Worm (Caenorhabditis elegans): ENCODE results near the gene F10E7.5.
A peak's percentile ranks its signal among the peaks of the same experiment; 100 is the strongest.

The F10E7.5 gene

DNA sequence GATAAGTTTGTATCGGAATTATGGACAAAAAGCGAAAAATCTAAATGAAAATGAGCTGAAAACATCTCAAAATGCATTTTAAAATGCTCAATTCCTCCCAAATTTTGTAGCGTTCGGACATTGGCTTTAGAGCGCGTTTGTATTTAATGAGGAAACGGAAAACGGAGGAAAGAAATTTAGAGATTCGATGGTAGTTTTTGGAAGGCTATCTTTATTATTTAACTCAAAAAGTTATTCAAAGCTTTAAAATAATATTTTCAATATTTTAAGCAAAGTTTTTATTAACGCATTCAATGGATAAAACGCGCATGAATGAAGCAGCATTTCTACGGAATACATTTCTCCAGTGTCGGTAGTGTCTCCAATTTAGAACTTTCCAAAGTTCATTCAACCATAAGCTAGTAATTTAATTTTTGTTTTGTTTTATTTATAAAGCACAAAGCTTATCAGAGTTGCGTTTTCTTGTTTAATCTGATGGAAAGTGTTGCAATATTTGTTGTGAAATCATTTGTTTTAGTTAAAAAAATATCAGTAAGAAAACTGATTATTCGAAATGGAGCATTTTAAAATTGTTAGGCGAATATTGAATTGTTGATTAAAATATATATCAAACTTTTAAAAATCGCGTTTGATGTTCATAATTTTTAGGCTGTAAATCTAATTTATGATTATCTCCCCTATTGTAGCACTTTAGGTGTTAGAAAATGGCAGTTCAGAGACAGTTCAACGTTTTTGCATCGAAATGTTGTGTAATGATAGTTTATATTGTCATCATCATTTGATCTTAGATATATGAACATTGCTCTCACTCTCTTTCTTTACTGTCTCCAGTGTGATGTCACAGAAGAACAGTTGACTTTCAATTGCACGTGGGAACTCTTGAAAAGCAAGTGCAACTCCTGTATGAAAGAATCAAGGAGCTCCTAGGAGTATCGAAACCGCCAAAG lies 38.9 kb upstream of the F10E7.5 start:
- TF ChIP-seq ceh-40 (GFP tag; IDR thresholded peaks at IDR 0.05) (no peak), lsl-1 (GFP tag; optimal IDR thresholded peaks at IDR 0.05) (peak; percentile 26), F57C9.4 (tag; optimal IDR thresholded peaks at IDR 0.05) (no peak), ceh-79 (tag; optimal IDR thresholded peaks at IDR 0.05) (no peak), aptf-2 (GFP tag; conservative IDR thresholded peaks at IDR 0.05) (no peak), ztf-6 (GFP tag; IDR thresholded peaks at IDR 0.05) (no peak), egl-44 (GFP tag; IDR thresholded peaks at IDR 0.05) (no peak), athp-1 (tag; optimal IDR thresholded peaks at IDR 0.05) (no peak), zfh-2 (GFP tag; conservative IDR thresholded peaks at IDR 0.05) (no peak), cebp-2 (GFP tag; IDR thresholded peaks at IDR 0.05) (no peak), attf-5 (GFP tag; optimal IDR thresholded peaks at IDR 0.05) (peak; percentile 21), bed-2 (GFP tag; IDR thresholded peaks at IDR 0.05) (no peak), sdz-38 (tag; optimal IDR thresholded peaks at IDR 0.05) (no peak), ceh-27 (GFP tag; optimal IDR thresholded peaks at IDR 0.05) (peak; percentile 67), efl-1 (GFP tag; optimal IDR thresholded peaks at IDR 0.05) (no peak), fkh-3 (tag; optimal IDR thresholded peaks at IDR 0.05) (no peak), ama-1 (optimal IDR thresholded peaks at IDR 0.05) (no peak), ama-1 (GFP tag; optimal IDR thresholded peaks at IDR 0.05) (no peak), cebp-1 (GFP tag; IDR thresholded peaks at IDR 0.05) (no peak), cebp-1 (tag; optimal IDR thresholded peaks at IDR 0.05) (peak; percentile 11), hlh-26 (GFP tag; conservative IDR thresholded peaks at IDR 0.05) (no peak), pbrm-1 (GFP tag; IDR thresholded peaks at IDR 0.05) (no peak), zim-3 (tag; optimal IDR thresholded peaks at IDR 0.05) (no peak), F39B2.1 (GFP tag; IDR thresholded peaks at IDR 0.05) (no peak), Y53F4B.3 (GFP tag; IDR thresholded peaks at IDR 0.05) (no peak), snpc-4 (GFP tag; optimal IDR thresholded peaks at IDR 0.05) (no peak), snpc-4 (tag; optimal IDR thresholded peaks at IDR 0.05) (peak in 1 of 4 experiments; percentile 5), sea-2 (GFP tag; IDR thresholded peaks at IDR 0.05) (no peak), F37B4.10 (GFP tag; IDR thresholded peaks at IDR 0.05) (no peak), nhr-80 (tag; optimal IDR thresholded peaks at IDR 0.05) (peak; percentile 75), nhr-27 (tag; optimal IDR thresholded peaks at IDR 0.05) (no peak), gei-17 (GFP tag; optimal IDR thresholded peaks at IDR 0.05) (no peak), xnd-1 (tag; optimal IDR thresholded peaks at IDR 0.05) (no peak), ZK185.1 (tag; optimal IDR thresholded peaks at IDR 0.05; ENCODE audit: poor library complexity, severe bottlenecking) (peak; percentile 24), mel-28 (tag; optimal IDR thresholded peaks at IDR 0.05; ENCODE audit: borderline replicate concordance) (no peak), Y53G8AR.9 (GFP tag; conservative IDR thresholded peaks at IDR 0.05) (0 out of 2 replicates have a peak, but pooled peaks have one; percentile 12), F10E7.11 (tag; optimal IDR thresholded peaks at IDR 0.05) (no peak), F22D6.2 (tag; optimal IDR thresholded peaks at IDR 0.05) (no peak), mcd-1 (GFP tag; IDR thresholded peaks at IDR 0.05) (peak; percentile 69), lin-40 (tag; optimal IDR thresholded peaks at IDR 0.05) (no peak), him-1 (tag; optimal IDR thresholded peaks at IDR 0.05) (no peak), F55B11.4 (tag; optimal IDR thresholded peaks at IDR 0.05; ENCODE audit: borderline replicate concordance, insufficient read depth) (no peak), egrh-3 (GFP tag; IDR thresholded peaks at IDR 0.05) (no peak), tbp1 (GFP tag; optimal IDR thresholded peaks at IDR 0.05) (peak; percentile 12), ztf-28 (GFP tag; IDR thresholded peaks at IDR 0.05) (no peak), ceh-100 (GFP tag; IDR thresholded peaks at IDR 0.05) (peak; percentile 87), ekl-4 (GFP tag; IDR thresholded peaks at IDR 0.05) (no peak), somi-1 (GFP tag; optimal IDR thresholded peaks at IDR 0.05) (no peak), B0261.1 (tag; optimal IDR thresholded peaks at IDR 0.05) (no peak)

Data from whole organism, young adult.